Worm (Caenorhabditis elegans) whole organism, young adult: ENCODE measurements around the gene fbxa-206.

Experiments
- B0261.1 ChIP-seq: sonication (generic microtip); optimal IDR thresholded peaks from 2 replicates; lab custom pipeline; 2016; ENCODE audit warnings: mild to moderate bottlenecking, missing genetic modification characterization, moderate library complexity, missing compliant biosample characterization
- C06A6.2 ChIP-seq: fragments of 200-800 bp; sonication (Bioruptor generic); conservative IDR thresholded peaks from 2 replicates; pipeline ENCODE4 v1.3.6; 2022; ENCODE audit warnings: missing genetic modification characterization, missing compliant biosample characterization
- D2030.7 ChIP-seq: fragments of 200-800 bp; sonication (Bioruptor generic); IDR thresholded peaks from 2 replicates; pipeline ENCODE4 v1.3.6; 2022; ENCODE audit warnings: missing genetic modification reagents, missing genetic modification characterization, missing compliant biosample characterization
- F49E8.2 ChIP-seq: sonication (generic microtip); optimal IDR thresholded peaks from 3 replicates; lab custom pipeline; 2017; ENCODE audit warnings: missing genetic modification characterization, mild to moderate bottlenecking, missing compliant biosample characterization, antibody characterized with exemption, moderate library complexity; ENCODE audit not compliant: insufficient read depth
- F52B5.7 ChIP-seq: sonication (generic microtip); optimal IDR thresholded peaks from 2 replicates; lab custom pipeline; 2016; ENCODE audit warnings: mild to moderate bottlenecking, missing genetic modification characterization, missing compliant biosample characterization
- F55B11.4 ChIP-seq: sonication (generic microtip); optimal IDR thresholded peaks from 2 replicates; lab custom pipeline; 2016; ENCODE audit warnings: missing compliant biosample characterization, missing genetic modification characterization, borderline replicate concordance; ENCODE audit not compliant: insufficient read depth
- F57A8.1 ChIP-seq: fragments of 200-800 bp; sonication (Bioruptor generic); optimal IDR thresholded peaks from 2 replicates; lab custom pipeline; 2018; ENCODE audit warnings: mild to moderate bottlenecking, missing genetic modification characterization, moderate library complexity, missing compliant biosample characterization
- F57C9.4 ChIP-seq: sonication (generic microtip); optimal IDR thresholded peaks from 2 replicates; lab custom pipeline; 2017; ENCODE audit warnings: mild to moderate bottlenecking, missing genetic modification characterization, missing compliant biosample characterization
- T07F8.4 ChIP-seq: sonication (generic microtip); optimal IDR thresholded peaks from 2 replicates; lab custom pipeline; 2016; ENCODE audit warnings: mild to moderate bottlenecking, missing genetic modification characterization, moderate library complexity, missing compliant biosample characterization
- Y53G8AR.9 ChIP-seq: fragments of 200-800 bp; sonication (Bioruptor generic); conservative IDR thresholded peaks from 2 replicates; pipeline ENCODE4 v1.3.6; 2022; ENCODE audit warnings: missing genetic modification reagents, missing genetic modification characterization, missing compliant biosample characterization
- Y56A3A.18 ChIP-seq: fragments of 200-800 bp; sonication (Bioruptor generic); IDR thresholded peaks from 2 replicates; pipeline ENCODE4 v1.3.6; 2022; ENCODE audit warnings: missing genetic modification reagents, missing genetic modification characterization, missing compliant biosample characterization
- ama-1 ChIP-seq, 3 experiments: fragments of 150-350 bp in 1 of 3; sonication (generic microtip) in 2 of 3; optimal IDR thresholded peaks; 2 replicates each; lab custom pipeline; 2014 to 2018; ENCODE audit warnings: missing biosample characterization in 2 of 3, missing genetic modification characterization in 2 of 3, missing genetic modification reagents in 2 of 3
- cebp-1 ChIP-seq, 2 experiments: fragments of 200-800 bp in 1 of 2; sonication (Bioruptor generic) in 1 of 2; sonication (generic microtip) in 1 of 2; IDR thresholded peaks in 1 of 2; optimal IDR thresholded peaks in 1 of 2; 2 replicates each; pipeline versions ENCODE4 v1.3.6 to Lab custom; 2017 to 2022; ENCODE audit warnings: missing compliant biosample characterization in 2 of 2, missing genetic modification characterization in 2 of 2, mild to moderate bottlenecking in 1 of 2, missing genetic modification reagents in 1 of 2, moderate library complexity in 1 of 2
- ceh-27 ChIP-seq: fragments of 200-800 bp; sonication (Bioruptor generic); optimal IDR thresholded peaks from 2 replicates; lab custom pipeline; 2018; ENCODE audit warnings: mild to moderate bottlenecking, missing genetic modification characterization, moderate library complexity, missing compliant biosample characterization
- ceh-40 ChIP-seq: fragments of 200-800 bp; sonication (Bioruptor generic); IDR thresholded peaks from 2 replicates; pipeline ENCODE4 v1.3.6; 2022; ENCODE audit warnings: missing genetic modification characterization, missing compliant biosample characterization
- dpff-1 ChIP-seq: sonication (generic microtip); optimal IDR thresholded peaks from 2 replicates; lab custom pipeline; 2017; ENCODE audit warnings: mild to moderate bottlenecking, missing genetic modification characterization, missing compliant biosample characterization
- dpl-1 ChIP-seq: fragments of 150-350 bp; optimal IDR thresholded peaks from 2 replicates; lab custom pipeline; 2014; ENCODE audit warnings: missing biosample characterization, missing genetic modification reagents, missing genetic modification characterization
- efl-1 ChIP-seq: fragments of 150-350 bp; optimal IDR thresholded peaks from 2 replicates; lab custom pipeline; 2014; ENCODE audit warnings: missing biosample characterization, missing genetic modification reagents, missing genetic modification characterization
- egl-18 ChIP-seq: fragments of 200-800 bp; sonication (Bioruptor generic); IDR thresholded peaks from 2 replicates; pipeline ENCODE4 v1.3.6; 2022; ENCODE audit warnings: missing genetic modification reagents, missing genetic modification characterization, missing compliant biosample characterization
- fkh-3 ChIP-seq: sonication (generic microtip); optimal IDR thresholded peaks from 2 replicates; lab custom pipeline; 2016; ENCODE audit warnings: mild to moderate bottlenecking, missing genetic modification characterization, missing compliant biosample characterization
- gei-17 ChIP-seq: fragments of 200-800 bp; sonication (Bioruptor generic); optimal IDR thresholded peaks from 2 replicates; lab custom pipeline; 2018; ENCODE audit warnings: mild to moderate bottlenecking, missing genetic modification characterization, missing compliant biosample characterization
- hlh-12 ChIP-seq: sonication (generic microtip); optimal IDR thresholded peaks from 2 replicates; lab custom pipeline; 2016; ENCODE audit warnings: missing genetic modification characterization, missing compliant biosample characterization
- hrde-1 ChIP-seq: sonication (generic microtip); optimal IDR thresholded peaks from 2 replicates; lab custom pipeline; 2016; ENCODE audit warnings: missing genetic modification characterization, mild to moderate bottlenecking, missing compliant biosample characterization, moderate library complexity, missing genotype, missing genetic modification reagents, borderline replicate concordance
- let-607 ChIP-seq, 2 experiments: fragments of 200-800 bp in 1 of 2; sonication (Bioruptor generic) in 1 of 2; sonication (generic microtip) in 1 of 2; optimal IDR thresholded peaks; 2 replicates each; lab custom pipeline; 2016 to 2018; ENCODE audit warnings: mild to moderate bottlenecking in 2 of 2, missing compliant biosample characterization in 2 of 2, missing genetic modification characterization in 2 of 2, moderate library complexity in 2 of 2, missing genotype in 1 of 2
- madf-3 ChIP-seq: fragments of 200-800 bp; sonication (Bioruptor generic); IDR thresholded peaks from 2 replicates; pipeline ENCODE4 v1.3.6; 2022; ENCODE audit warnings: missing genetic modification reagents, missing genetic modification characterization, missing compliant biosample characterization
- mcd-1 ChIP-seq: fragments of 200-800 bp; sonication (Bioruptor generic); IDR thresholded peaks from 2 replicates; pipeline ENCODE4 v1.3.6; 2022; ENCODE audit warnings: missing genetic modification reagents, missing genetic modification characterization, missing compliant biosample characterization
- nfya-2 ChIP-seq: fragments of 200-800 bp; sonication (Bioruptor generic); IDR thresholded peaks from 2 replicates; pipeline ENCODE4 v1.3.6; 2022; ENCODE audit warnings: missing genetic modification reagents, missing genetic modification characterization, missing compliant biosample characterization
- nhr-120 ChIP-seq: fragments of 200-800 bp; sonication (Bioruptor generic); IDR thresholded peaks from 2 replicates; pipeline ENCODE4 v1.3.6; 2022; ENCODE audit warnings: missing genetic modification characterization, missing compliant biosample characterization
- nhr-80 ChIP-seq: sonication (generic microtip); optimal IDR thresholded peaks from 2 replicates; lab custom pipeline; 2016; ENCODE audit warnings: missing genetic modification characterization, missing compliant biosample characterization
- repo-1 ChIP-seq: sonication (generic microtip); optimal IDR thresholded peaks from 2 replicates; lab custom pipeline; 2017; ENCODE audit warnings: mild to moderate bottlenecking, missing genetic modification characterization, missing compliant biosample characterization
- snpc-1.1 ChIP-seq: sonication (generic microtip); optimal IDR thresholded peaks from 2 replicates; lab custom pipeline; 2017; ENCODE audit warnings: missing genetic modification characterization, mild to moderate bottlenecking, missing compliant biosample characterization, antibody characterized with exemption, moderate library complexity, missing genotype, missing genetic modification reagents; ENCODE audit not compliant: insufficient read depth
- unc-62 ChIP-seq: fragments of 150-350 bp; optimal IDR thresholded peaks from 2 replicates; lab custom pipeline; 2014; ENCODE audit warnings: missing biosample characterization, missing genetic modification reagents, missing genetic modification characterization
- xnd-1 ChIP-seq: sonication (generic microtip); optimal IDR thresholded peaks from 2 replicates; lab custom pipeline; 2016; ENCODE audit warnings: missing genotype, missing genetic modification reagents, missing genetic modification characterization, missing compliant biosample characterization
- ztf-6 ChIP-seq: fragments of 200-800 bp; sonication (Bioruptor generic); IDR thresholded peaks from 2 replicates; pipeline ENCODE4 v1.3.6; 2022; ENCODE audit warnings: missing genetic modification reagents, missing genetic modification characterization, missing compliant biosample characterization

fbxa-206 gene

ce11 chrV:16882260-16882918, 35.9 kb downstream of the fbxa-206 start, which contains the start of the genes F09C6.11 and F09C6.12:
TSS of gene F09C6.11 (minus strand) at chrV:16882310.
TSS of gene F09C6.12 (plus strand) at chrV:16882868.
- TF ChIP-seq gei-17 (GFP tag; lab: Kevin White, UChicago) (no peak), dpl-1 (GFP tag; lab: Kevin White, UChicago) (no peak), F52B5.7 (no peak), nhr-80 (tag; lab: Kevin White, UChicago) (no peak)

- TF ChIP-seq snpc-1.1 (tag; lab: Kevin White, UChicago) (no peak), ztf-6 (GFP tag; lab: Robert Waterston, UW) (no peak), ama-1 (optimal IDR thresholded peaks at IDR 0.05; lab: Kevin White, UChicago) (no peak), ama-1 (GFP tag; optimal IDR thresholded peaks at IDR 0.05; lab: Kevin White, UChicago) (no peak), unc-62 (GFP tag; lab: Kevin White, UChicago) (no peak), nhr-120 (GFP tag; lab: Robert Waterston, UW) (no peak), efl-1 (GFP tag; lab: Kevin White, UChicago) (no peak), C06A6.2 (no peak), mcd-1 (GFP tag; lab: Robert Waterston, UW) (no peak), fkh-3 (tag; lab: Kevin White, UChicago) (no peak), T07F8.4 (tag; lab: Kevin White, UChicago) (no peak), madf-3 (no peak)
These were observed 37.6 kb downstream of the fbxa-206 start, which contains the start of gene F09C6.14 for ce11 chrV:16880679-16881078. TSS of gene F09C6.14 (plus strand) at chrV:16880979.

ce11 chrV:16880054-16880453, 38.2 kb downstream of the fbxa-206 start, which contains the start of gene F09C6.3:
TSS of gene F09C6.3 (minus strand) at chrV:16880154.
- TF ChIP-seq hlh-12 (tag; lab: Kevin White, UChicago) (no peak), egl-18 (no peak), cebp-1 (GFP tag; IDR thresholded peaks at IDR 0.05; lab: Robert Waterston, UW) (no peak), cebp-1 (tag; optimal IDR thresholded peaks at IDR 0.05; lab: Kevin White, UChicago) (no peak), dpff-1 (tag; lab: Kevin White, UChicago) (no peak), gei-17 (GFP tag; lab: Kevin White, UChicago) (no peak), efl-1 (GFP tag; lab: Kevin White, UChicago) (no peak)
- TF ChIP-seq, all 124 proteins: peak for 0

ce11 chrV:16879532-16879931, 38.7 kb downstream of the fbxa-206 start:
- TF ChIP-seq F57C9.4 (tag; lab: Kevin White, UChicago) (no peak), Y53G8AR.9 (GFP tag; lab: Robert Waterston, UW) (no peak), C06A6.2 (no peak), ceh-27 (GFP tag; lab: Kevin White, UChicago) (no peak), F57A8.1 (GFP tag; lab: Kevin White, UChicago) (no peak), T07F8.4 (tag; lab: Kevin White, UChicago) (no peak), repo-1 (tag; lab: Kevin White, UChicago) (no peak), D2030.7 (GFP tag; lab: Robert Waterston, UW) (no peak), B0261.1 (tag; lab: Kevin White, UChicago) (no peak), nhr-80 (tag; lab: Kevin White, UChicago) (no peak), F55B11.4 (tag; lab: Kevin White, UChicago) (no peak), xnd-1 (tag; lab: Kevin White, UChicago) (no peak), F49E8.2 (tag; lab: Kevin White, UChicago) (no peak), ceh-40 (GFP tag; lab: Robert Waterston, UW) (no peak), nfya-2 (no peak), snpc-1.1 (tag; lab: Kevin White, UChicago) (no peak), hrde-1 (tag; lab: Kevin White, UChicago) (no peak), mcd-1 (GFP tag; lab: Robert Waterston, UW) (no peak), let-607 (tag; optimal IDR thresholded peaks at IDR 0.05; lab: Kevin White, UChicago) (no peak), Y56A3A.18 (no peak)
- TF ChIP-seq, all 124 proteins: peak for 0
